Fruit fly (Drosophila melanogaster) whole organism, embryonic: ENCODE data around the gene drongo.

Source experiments
- Abd-B ChIP-seq: fragments of 200-800 bp; sonication (Bioruptor generic); optimal IDR thresholded peaks from 2 replicates; lab custom pipeline; 2018; ENCODE audit warnings: missing biosample characterization, mild to moderate bottlenecking, missing genetic modification characterization, moderate library complexity
- Aef1 ChIP-seq: fragments of 200-800 bp; sonication (Bioruptor generic); IDR thresholded peaks from 3 replicates; pipeline ENCODE4 v1.3.6; 2022; ENCODE audit warnings: missing biosample characterization, missing genetic modification characterization
- Awh ChIP-seq: fragments of 200-800 bp; sonication (Bioruptor generic); IDR thresholded peaks from 2 replicates; pipeline ENCODE4, ENCODE4 v1.3.6; 2022; ENCODE audit warnings: missing biosample characterization, missing genetic modification characterization
- BtbVII ChIP-seq: fragments of 200-800 bp; sonication (Bioruptor generic); optimal IDR thresholded peaks from 3 replicates; lab custom pipeline; 2017; ENCODE audit warnings: missing biosample characterization, mild to moderate bottlenecking, missing genetic modification characterization
- CG10431 ChIP-seq: fragments of 200-800 bp; sonication (Bioruptor generic); optimal IDR thresholded peaks from 3 replicates; lab custom pipeline; 2018; ENCODE audit warnings: missing biosample characterization, mild to moderate bottlenecking, missing genetic modification characterization
- CG10462 ChIP-seq: fragments of 200-800 bp; sonication (Bioruptor generic); optimal IDR thresholded peaks from 2 replicates; lab custom pipeline; 2016; ENCODE audit warnings: missing biosample characterization, missing genetic modification characterization
- CG11398 ChIP-seq: fragments of 200-800 bp; sonication (Bioruptor generic); optimal IDR thresholded peaks from 2 replicates; lab custom pipeline; 2016; ENCODE audit warnings: missing biosample characterization, missing genetic modification characterization
- CG11723 ChIP-seq: fragments of 200-800 bp; sonication (Bioruptor generic); optimal IDR thresholded peaks from 2 replicates; lab custom pipeline; 2017; ENCODE audit warnings: missing biosample characterization, mild to moderate bottlenecking, missing genetic modification characterization
- CG13123 ChIP-seq: fragments of 200-800 bp; sonication (Bioruptor generic); optimal IDR thresholded peaks from 2 replicates; lab custom pipeline; 2016; ENCODE audit warnings: missing biosample characterization, missing genetic modification characterization
- CG14860 ChIP-seq: fragments of 200-800 bp; sonication (Bioruptor generic); IDR thresholded peaks from 3 replicates; pipeline ENCODE4 v1.3.6; 2022; ENCODE audit warnings: missing biosample characterization, missing genetic modification characterization; ENCODE audit not compliant: partially characterized antibody
- CG15269 ChIP-seq: fragments of 200-800 bp; sonication (Bioruptor generic); optimal IDR thresholded peaks from 2 replicates; lab custom pipeline; 2018; ENCODE audit warnings: missing biosample characterization, mild to moderate bottlenecking, missing genetic modification characterization, moderate library complexity
- CG1647 ChIP-seq: fragments of 200-800 bp; sonication (Bioruptor generic); optimal IDR thresholded peaks from 3 replicates; lab custom pipeline; 2016; ENCODE audit warnings: missing biosample characterization, missing genetic modification characterization
- CG16813 ChIP-seq: fragments of 200-800 bp; sonication (Bioruptor generic); IDR thresholded peaks from 3 replicates; pipeline ENCODE4 v1.3.6; 2022; ENCODE audit warnings: missing biosample characterization, missing genetic modification characterization; ENCODE audit not compliant: partially characterized antibody
- CG16863 ChIP-seq: fragments of 200-800 bp; sonication (Bioruptor generic); optimal IDR thresholded peaks from 3 replicates; lab custom pipeline; 2016; ENCODE audit warnings: missing biosample characterization, missing genetic modification characterization
- CG17361 ChIP-seq: fragments of 200-800 bp; sonication (Bioruptor generic); IDR thresholded peaks from 3 replicates; pipeline ENCODE4 v1.3.6; 2022; ENCODE audit warnings: missing biosample characterization, missing genetic modification characterization
- CG2129 ChIP-seq: fragments of 200-800 bp; sonication (Bioruptor generic); IDR thresholded peaks from 2 replicates; pipeline ENCODE4 v1.3.6; 2022; ENCODE audit warnings: missing biosample characterization, missing genetic modification characterization; ENCODE audit not compliant: partially characterized antibody
- CG7786 ChIP-seq: fragments of 200-800 bp; sonication (Bioruptor generic); optimal IDR thresholded peaks from 2 replicates; lab custom pipeline; 2016; ENCODE audit warnings: missing biosample characterization, missing genetic modification characterization
- CG7928 ChIP-seq: fragments of 200-800 bp; sonication (Bioruptor generic); optimal IDR thresholded peaks from 2 replicates; lab custom pipeline; 2017; ENCODE audit warnings: missing biosample characterization, mild to moderate bottlenecking, missing genetic modification characterization
- CG9215 ChIP-seq: fragments of 200-800 bp; sonication (Bioruptor generic); IDR thresholded peaks from 2 replicates; pipeline ENCODE4 v1.3.6; 2022; ENCODE audit warnings: missing biosample characterization, missing genetic modification characterization
- CG9797 ChIP-seq: fragments of 200-800 bp; sonication (Bioruptor generic); optimal IDR thresholded peaks from 3 replicates; lab custom pipeline; 2018; ENCODE audit warnings: missing biosample characterization, mild to moderate bottlenecking, missing genetic modification characterization
- Dip2 ChIP-seq: fragments of 200-800 bp; sonication (Bioruptor generic); IDR thresholded peaks from 2 replicates; pipeline ENCODE4 v1.3.6; 2022; ENCODE audit warnings: missing biosample characterization, missing genetic modification characterization
- ERR ChIP-seq: fragments of 200-800 bp; sonication (Bioruptor generic); optimal IDR thresholded peaks from 2 replicates; lab custom pipeline; 2016; ENCODE audit warnings: missing biosample characterization, missing genetic modification characterization
- GATAe ChIP-seq: fragments of 200-800 bp; sonication (Bioruptor generic); conservative IDR thresholded peaks from 2 replicates; pipeline ENCODE4 v1.3.6; 2022; ENCODE audit warnings: missing biosample characterization, missing genetic modification characterization
- Hr3 ChIP-seq: fragments of 200-800 bp; sonication (Bioruptor generic); optimal IDR thresholded peaks from 3 replicates; lab custom pipeline; 2016; ENCODE audit warnings: missing biosample characterization, missing genetic modification characterization
- Meics ChIP-seq: fragments of 200-800 bp; sonication (Bioruptor generic); optimal IDR thresholded peaks from 2 replicates; lab custom pipeline; 2017; ENCODE audit warnings: missing biosample characterization, mild to moderate bottlenecking, missing genetic modification characterization
- Myb ChIP-seq: fragments of 200-800 bp; sonication (Bioruptor generic); optimal IDR thresholded peaks from 2 replicates; lab custom pipeline; 2016; ENCODE audit warnings: missing biosample characterization, missing genetic modification characterization
- Pdp1 ChIP-seq, 2 experiments: fragments of 200-800 bp; sonication (Bioruptor generic); optimal IDR thresholded peaks; 3 replicates each; lab custom pipeline; 2016; ENCODE audit warnings: missing biosample characterization in 2 of 2, missing genetic modification characterization in 2 of 2, mild to moderate bottlenecking in 1 of 2, moderate library complexity in 1 of 2
- Rx ChIP-seq: fragments of 200-800 bp; sonication (Bioruptor generic); IDR thresholded peaks from 2 replicates; pipeline ENCODE4 v1.3.6; 2022; ENCODE audit warnings: missing biosample characterization, missing genetic modification characterization
- Sin3A ChIP-seq: fragments of >200 bp; optimal IDR thresholded peaks from 2 replicates; lab custom pipeline; 2018
- Sry-β ChIP-seq: fragments of 200-800 bp; sonication (Bioruptor generic); optimal IDR thresholded peaks from 2 replicates; lab custom pipeline; 2018; ENCODE audit warnings: missing biosample characterization, mild to moderate bottlenecking, missing genetic modification characterization, moderate library complexity
- Ssrp ChIP-seq: fragments of 200-800 bp; sonication (Bioruptor generic); optimal IDR thresholded peaks from 2 replicates; lab custom pipeline; 2018; ENCODE audit warnings: missing biosample characterization, mild to moderate bottlenecking, missing genetic modification characterization, moderate library complexity
- Tbp ChIP-seq: fragments of >200 bp; optimal IDR thresholded peaks from 2 replicates; lab custom pipeline; 2018; ENCODE audit warnings: missing biosample characterization, missing genetic modification characterization
- ase ChIP-seq: fragments of 200-800 bp; sonication (Bioruptor generic); IDR thresholded peaks from 3 replicates; pipeline ENCODE4 v1.3.6; 2022; ENCODE audit warnings: missing biosample characterization, missing genetic modification characterization
- dmrt11E ChIP-seq: fragments of 200-800 bp; sonication (Bioruptor generic); optimal IDR thresholded peaks from 3 replicates; lab custom pipeline; 2018; ENCODE audit warnings: missing biosample characterization, mild to moderate bottlenecking, missing genetic modification characterization, moderate library complexity
- dysf ChIP-seq: fragments of 200-800 bp; sonication (Bioruptor generic); IDR thresholded peaks from 3 replicates; pipeline ENCODE4 v1.3.6; 2022; ENCODE audit warnings: missing biosample characterization, missing genetic modification characterization
- eyg ChIP-seq: fragments of 200-800 bp; sonication (Bioruptor generic); optimal IDR thresholded peaks from 3 replicates; lab custom pipeline; 2016; ENCODE audit warnings: missing biosample characterization, missing genetic modification characterization
- gcm ChIP-seq: fragments of 200-800 bp; sonication (Bioruptor generic); optimal IDR thresholded peaks from 2 replicates; lab custom pipeline; 2019; ENCODE audit warnings: missing biosample characterization, mild to moderate bottlenecking, missing genetic modification characterization, moderate library complexity
- gsb ChIP-seq: fragments of 200-800 bp; sonication (Bioruptor generic); IDR thresholded peaks from 2 replicates; pipeline ENCODE4 v1.3.6; 2022; ENCODE audit warnings: missing biosample characterization, missing genetic modification characterization
- insv ChIP-seq, 2 experiments: fragments of 200-800 bp; sonication (Bioruptor generic); optimal IDR thresholded peaks; 3 replicates each; lab custom pipeline; 2016 to 2018; ENCODE audit warnings: missing biosample characterization in 2 of 2, missing genetic modification characterization in 2 of 2
- lbe ChIP-seq: fragments of 200-800 bp; sonication (Bioruptor generic); optimal IDR thresholded peaks from 2 replicates; lab custom pipeline; 2016; ENCODE audit warnings: missing biosample characterization, mild to moderate bottlenecking, missing genetic modification characterization
- luna ChIP-seq: fragments of 200-800 bp; sonication (Bioruptor generic); optimal IDR thresholded peaks from 2 replicates; lab custom pipeline; 2016; ENCODE audit warnings: missing biosample characterization, missing genetic modification characterization
- pb ChIP-seq: fragments of 200-800 bp; sonication (Bioruptor generic); optimal IDR thresholded peaks from 3 replicates; lab custom pipeline; 2016; ENCODE audit warnings: missing biosample characterization, missing genetic modification characterization
- pnt ChIP-seq: fragments of 200-800 bp; sonication (Bioruptor generic); optimal IDR thresholded peaks from 3 replicates; lab custom pipeline; 2016; ENCODE audit warnings: missing biosample characterization, missing genetic modification characterization
- run ChIP-seq: fragments of 200-800 bp; sonication (Bioruptor generic); optimal IDR thresholded peaks from 3 replicates; lab custom pipeline; 2018; ENCODE audit warnings: missing biosample characterization, mild to moderate bottlenecking, missing genetic modification characterization
- schlank ChIP-seq: fragments of 200-800 bp; sonication (Bioruptor generic); optimal IDR thresholded peaks from 2 replicates; lab custom pipeline; 2018; ENCODE audit warnings: missing biosample characterization, mild to moderate bottlenecking, missing genetic modification characterization
- sim ChIP-seq: fragments of 200-800 bp; sonication (Bioruptor generic); IDR thresholded peaks from 2 replicates; pipeline ENCODE4 v1.3.6; 2022; ENCODE audit warnings: missing biosample characterization, missing genetic modification characterization
- sr ChIP-seq: fragments of 200-800 bp; sonication (Bioruptor generic); IDR thresholded peaks from 3 replicates; pipeline ENCODE4 v1.3.6; 2022; ENCODE audit warnings: missing biosample characterization, missing genetic modification characterization
- trem ChIP-seq: fragments of 200-800 bp; optimal IDR thresholded peaks from 3 replicates; lab custom pipeline; 2019; ENCODE audit warnings: missing biosample characterization, mild to moderate bottlenecking, missing genetic modification characterization, moderate library complexity
- twi ChIP-seq: fragments of 200-800 bp; optimal IDR thresholded peaks from 2 replicates; lab custom pipeline; 2019; ENCODE audit warnings: missing biosample characterization, mild to moderate bottlenecking, missing genetic modification characterization, moderate library complexity
- usp ChIP-seq: fragments of >200 bp; optimal IDR thresholded peaks from 2 replicates; lab custom pipeline; 2017; ENCODE audit warnings: missing biosample characterization, missing genetic modification characterization
- vnd ChIP-seq: fragments of 200-800 bp; sonication (Bioruptor generic); IDR thresholded peaks from 3 replicates; pipeline ENCODE4 v1.3.6; 2022; ENCODE audit warnings: missing biosample characterization, missing genetic modification characterization; ENCODE audit not compliant: partially characterized antibody

Gene drongo

dm6 chr2L:870749-871418, 20.0 kb upstream of the drongo start (continued):
- no peak for TF ChIP-seq sr (GFP tag; lab: Robert Waterston, UW)
- TF ChIP-seq Hr3 (GFP tag; lab: Kevin White, UChicago), result peak; percentile 67
- peak; percentile 37; the same call in 1 of the 3 replicates for TF ChIP-seq CG16813 (GFP tag; lab: Robert Waterston, UW)
- peak; percentile 80 for TF ChIP-seq CG7786
- TF ChIP-seq Awh, result no peak
- peak; percentile 12 for TF ChIP-seq ERR (GFP tag; lab: Kevin White, UChicago)
- no peak for TF ChIP-seq Tbp (GFP tag; lab: Kevin White, UChicago)
- no peak for TF ChIP-seq usp (GFP tag; lab: Kevin White, UChicago)
- TF ChIP-seq BtbVII (GFP tag; lab: Kevin White, UChicago), result peak; percentile 67
- peak; percentile 64 for TF ChIP-seq CG15269 (tag; lab: Kevin White, UChicago)
- peak; percentile 41 for TF ChIP-seq Myb (GFP tag; lab: Kevin White, UChicago)
- no peak for TF ChIP-seq twi
- peak; percentile 76 for TF ChIP-seq dysf (GFP tag; lab: Robert Waterston, UW)
- peak; percentile 69 for TF ChIP-seq CG16863 (GFP tag; lab: Kevin White, UChicago)
- peak; percentile 39 for TF ChIP-seq CG11723
- 0 out of 3 replicates have a peak, but pooled peaks have one; percentile 32 for TF ChIP-seq vnd (GFP tag; lab: Robert Waterston, UW)
- TF ChIP-seq Sin3A (lab: Kevin White, UChicago), result peak; percentile 64
- peak; percentile 53 for TF ChIP-seq pnt
- no peak for TF ChIP-seq CG2129 (GFP tag; lab: Robert Waterston, UW)
- TF ChIP-seq sim (GFP tag; lab: Robert Waterston, UW), result no peak
- TF ChIP-seq CG9797 (GFP tag; lab: Kevin White, UChicago), result no peak
- TF ChIP-seq CG7928 (GFP tag; lab: Kevin White, UChicago), result peak; percentile 95
- TF ChIP-seq CG11398 (GFP tag; lab: Kevin White, UChicago), result peak; percentile 65
- no peak for TF ChIP-seq GATAe (GFP tag; lab: Robert Waterston, UW)
- TF ChIP-seq Dip2 (GFP tag; lab: Robert Waterston, UW), result no peak
- peak; percentile 64 for TF ChIP-seq schlank (tag; lab: Kevin White, UChicago)
- TF ChIP-seq CG13123, result peak; percentile 50
- peak; percentile 21 for TF ChIP-seq CG10431 (GFP tag; lab: Kevin White, UChicago)
- TF ChIP-seq Aef1 (GFP tag; lab: Robert Waterston, UW), result peak; percentile 58
- no peak for TF ChIP-seq lbe (GFP tag; lab: Kevin White, UChicago)
- no peak for TF ChIP-seq CG14860 (GFP tag; lab: Robert Waterston, UW)
- peak; percentile 31 for TF ChIP-seq CG10462 (GFP tag; lab: Kevin White, UChicago)
- peak; percentile 73 for TF ChIP-seq CG1647 (GFP tag; lab: Kevin White, UChicago)
- TF ChIP-seq run (tag; lab: Kevin White, UChicago), result no peak
- TF ChIP-seq Pdp1 (GFP tag; optimal IDR thresholded peaks at IDR 0.05; lab: Kevin White, UChicago), result peak; percentile 73 to 99
- TF ChIP-seq Rx, result peak; percentile 75
- peak; percentile 61 for TF ChIP-seq pb
- TF ChIP-seq Meics (GFP tag; lab: Kevin White, UChicago), result peak; percentile 64
- TF ChIP-seq insv (GFP tag; optimal IDR thresholded peaks at IDR 0.05; lab: Kevin White, UChicago), result no peak
- TF ChIP-seq ase (GFP tag; lab: Robert Waterston, UW), result no peak
- peak; percentile 61 for TF ChIP-seq CG9215 (GFP tag; lab: Robert Waterston, UW)
- TF ChIP-seq Sry-β (GFP tag; lab: Kevin White, UChicago), result no peak
- TF ChIP-seq dmrt11E (tag; lab: Kevin White, UChicago), result peak; percentile 63
- no peak for TF ChIP-seq gcm
- TF ChIP-seq CG17361 (GFP tag; lab: Robert Waterston, UW), result no peak
- TF ChIP-seq gsb, result peak; percentile 45
- peak; percentile 51 for TF ChIP-seq Abd-B (GFP tag; lab: Kevin White, UChicago)
- peak; percentile 76 for TF ChIP-seq luna
- peak; percentile 67 for TF ChIP-seq Ssrp (tag; lab: Kevin White, UChicago)
- TF ChIP-seq eyg, result peak; percentile 9
- TF ChIP-seq trem (tag; lab: Kevin White, UChicago), result peak; percentile 100
